Fruit fly (Drosophila melanogaster) whole organism, embryonic: ENCODE data around the gene CG12995.

Experiments
- Asciz ChIP-seq: fragments of 200-800 bp; sonication (Bioruptor generic); optimal IDR thresholded peaks from 2 replicates; lab custom pipeline; 2017; ENCODE audit warnings: missing biosample characterization, mild to moderate bottlenecking, missing genetic modification characterization, missing genetic modification reagents
- CG11504 ChIP-seq: fragments of 200-800 bp; sonication (Bioruptor generic); optimal IDR thresholded peaks from 3 replicates; lab custom pipeline; 2019; ENCODE audit warnings: missing biosample characterization, mild to moderate bottlenecking, missing genetic modification characterization, moderate library complexity
- CG12219 ChIP-seq: fragments of 200-800 bp; sonication (Bioruptor generic); optimal IDR thresholded peaks from 3 replicates; lab custom pipeline; 2018; ENCODE audit warnings: missing biosample characterization, mild to moderate bottlenecking, missing genetic modification characterization
- CG13424 ChIP-seq: fragments of 200-800 bp; sonication (Bioruptor generic); optimal IDR thresholded peaks from 2 replicates; lab custom pipeline; 2019; ENCODE audit warnings: missing biosample characterization, mild to moderate bottlenecking, missing genetic modification characterization, moderate library complexity
- CG17359 ChIP-seq: fragments of 200-800 bp; sonication (Bioruptor generic); optimal IDR thresholded peaks from 3 replicates; lab custom pipeline; 2018; ENCODE audit warnings: missing biosample characterization, mild to moderate bottlenecking, missing genetic modification characterization, moderate library complexity
- CG17829 ChIP-seq: fragments of 200-800 bp; optimal IDR thresholded peaks from 2 replicates; lab custom pipeline; 2019; ENCODE audit warnings: missing biosample characterization, mild to moderate bottlenecking, missing genetic modification characterization, moderate library complexity
- CG18262 ChIP-seq: fragments of 200-800 bp; optimal IDR thresholded peaks from 3 replicates; lab custom pipeline; 2019; ENCODE audit warnings: missing biosample characterization, mild to moderate bottlenecking, missing genetic modification characterization, moderate library complexity
- CG4424 ChIP-seq: fragments of 200-800 bp; sonication (Bioruptor generic); optimal IDR thresholded peaks from 3 replicates; lab custom pipeline; 2016; ENCODE audit warnings: missing biosample characterization, missing genetic modification characterization
- CG6175 ChIP-seq: fragments of 200-800 bp; sonication (Bioruptor generic); IDR thresholded peaks from 3 replicates; pipeline ENCODE4 v1.3.6; 2022; ENCODE audit warnings: missing biosample characterization, missing genetic modification characterization
- CG8359 ChIP-seq: fragments of 200-800 bp; sonication (Bioruptor generic); optimal IDR thresholded peaks from 2 replicates; lab custom pipeline; 2017; ENCODE audit warnings: missing biosample characterization, mild to moderate bottlenecking, missing genetic modification characterization, borderline replicate concordance
- CG9437 ChIP-seq: fragments of 200-800 bp; sonication (Bioruptor generic); optimal IDR thresholded peaks from 2 replicates; lab custom pipeline; 2018; ENCODE audit warnings: missing biosample characterization, mild to moderate bottlenecking, missing genetic modification characterization
- CG9876 ChIP-seq: fragments of 200-800 bp; sonication (Bioruptor generic); optimal IDR thresholded peaks from 2 replicates; lab custom pipeline; 2016; ENCODE audit warnings: missing biosample characterization, missing genetic modification characterization
- CoRest ChIP-seq: fragments of 200-800 bp; sonication (Bioruptor generic); optimal IDR thresholded peaks from 3 replicates; lab custom pipeline; 2018; ENCODE audit warnings: missing biosample characterization, mild to moderate bottlenecking, missing genetic modification characterization, moderate library complexity
- D19A ChIP-seq: fragments of 200-800 bp; optimal IDR thresholded peaks from 3 replicates; lab custom pipeline; 2019; ENCODE audit warnings: missing biosample characterization, mild to moderate bottlenecking, missing genetic modification characterization, moderate library complexity
- Dip3 ChIP-seq: fragments of 200-800 bp; sonication (Bioruptor generic); optimal IDR thresholded peaks from 3 replicates; lab custom pipeline; 2016; ENCODE audit warnings: missing biosample characterization, missing genetic modification characterization
- Eip74EF ChIP-seq, 2 experiments: fragments of 200-800 bp in 1 of 2; fragments of >200 bp in 1 of 2; sonication (Bioruptor generic) in 1 of 2; optimal IDR thresholded peaks; 2 replicates each; lab custom pipeline; 2017 to 2019; ENCODE audit warnings: missing biosample characterization in 2 of 2, missing genetic modification characterization in 2 of 2, mild to moderate bottlenecking in 1 of 2, moderate library complexity in 1 of 2
- Ets65A ChIP-seq: fragments of 200-800 bp; sonication (Bioruptor generic); peaks from one replicate; lab custom pipeline; 2016; ENCODE audit warnings: missing biosample characterization, missing genetic modification characterization
- Gug ChIP-seq: fragments of 200-800 bp; sonication (Bioruptor generic); IDR thresholded peaks from 4 replicates; pipeline ENCODE4 v1.3.6; 2022; ENCODE audit warnings: missing biosample characterization, missing genetic modification characterization
- Kr ChIP-seq: fragments of 200-800 bp; sonication (Bioruptor generic); optimal IDR thresholded peaks from 2 replicates; lab custom pipeline; 2017; ENCODE audit warnings: missing biosample characterization, mild to moderate bottlenecking, missing genetic modification characterization
- NK7.1 ChIP-seq: fragments of 200-800 bp; sonication (Bioruptor generic); optimal IDR thresholded peaks from 3 replicates; lab custom pipeline; 2016; ENCODE audit warnings: missing biosample characterization, missing genetic modification characterization
- Oli ChIP-seq: fragments of 200-800 bp; sonication (Bioruptor generic); optimal IDR thresholded peaks from 2 replicates; lab custom pipeline; 2018; ENCODE audit warnings: missing biosample characterization, mild to moderate bottlenecking, missing genetic modification characterization, moderate library complexity
- Pdp1 ChIP-seq, 2 experiments: fragments of 200-800 bp; sonication (Bioruptor generic); optimal IDR thresholded peaks; 3 replicates each; lab custom pipeline; 2016; ENCODE audit warnings: missing biosample characterization in 2 of 2, missing genetic modification characterization in 2 of 2, mild to moderate bottlenecking in 1 of 2, moderate library complexity in 1 of 2
- Ptx1 ChIP-seq: fragments of 200-800 bp; sonication (Bioruptor generic); IDR thresholded peaks from 2 replicates; pipeline ENCODE4 v1.3.6; 2022; ENCODE audit warnings: missing biosample characterization, missing genetic modification characterization
- Rx ChIP-seq: fragments of 200-800 bp; sonication (Bioruptor generic); IDR thresholded peaks from 2 replicates; pipeline ENCODE4 v1.3.6; 2022; ENCODE audit warnings: missing biosample characterization, missing genetic modification characterization
- Sox102F ChIP-seq: fragments of 200-800 bp; sonication (Bioruptor generic); optimal IDR thresholded peaks from 2 replicates; lab custom pipeline; 2018; ENCODE audit warnings: missing biosample characterization, mild to moderate bottlenecking, missing genetic modification characterization, moderate library complexity
- Xrp1 ChIP-seq: fragments of 200-800 bp; sonication (Bioruptor generic); IDR thresholded peaks from 2 replicates; pipeline ENCODE4 v1.3.6; 2022; ENCODE audit warnings: missing biosample characterization, missing genetic modification characterization
- aop ChIP-seq: fragments of 200-800 bp; sonication (Bioruptor generic); IDR thresholded peaks from 2 replicates; pipeline ENCODE4 v1.3.6; 2022; ENCODE audit warnings: missing biosample characterization, missing genetic modification characterization
- ara ChIP-seq: fragments of 200-800 bp; sonication (Bioruptor generic); IDR thresholded peaks from 2 replicates; pipeline ENCODE4 v1.3.6; 2022; ENCODE audit warnings: missing biosample characterization, missing genetic modification characterization
- cato ChIP-seq: fragments of 200-800 bp; sonication (Bioruptor generic); optimal IDR thresholded peaks from 2 replicates; lab custom pipeline; 2016; ENCODE audit warnings: missing biosample characterization, missing genetic modification characterization, borderline replicate concordance
- dati ChIP-seq: fragments of 200-800 bp; sonication (Bioruptor generic); IDR thresholded peaks from 2 replicates; pipeline ENCODE4 v1.3.6; 2022; ENCODE audit warnings: missing biosample characterization, missing genetic modification characterization
- dpn ChIP-seq, 2 experiments: fragments of 200-800 bp; sonication (Bioruptor generic); optimal IDR thresholded peaks; 3 replicates each; lab custom pipeline; 2016; ENCODE audit warnings: missing biosample characterization in 2 of 2, missing genetic modification characterization in 2 of 2
- dysf ChIP-seq: fragments of 200-800 bp; sonication (Bioruptor generic); IDR thresholded peaks from 3 replicates; pipeline ENCODE4 v1.3.6; 2022; ENCODE audit warnings: missing biosample characterization, missing genetic modification characterization
- fd96Cb ChIP-seq: fragments of 200-800 bp; sonication (Bioruptor generic); optimal IDR thresholded peaks from 2 replicates; lab custom pipeline; 2018; ENCODE audit warnings: missing biosample characterization, mild to moderate bottlenecking, missing genetic modification characterization, moderate library complexity
- ftz-f1 ChIP-seq: fragments of 200-800 bp; sonication (Bioruptor generic); optimal IDR thresholded peaks from 2 replicates; lab custom pipeline; 2016; ENCODE audit warnings: missing biosample characterization, missing genetic modification characterization
- gem ChIP-seq: fragments of 200-800 bp; sonication (Bioruptor generic); optimal IDR thresholded peaks from 2 replicates; lab custom pipeline; 2019; ENCODE audit warnings: missing biosample characterization, mild to moderate bottlenecking, missing genetic modification characterization, moderate library complexity
- hb ChIP-seq: fragments of 200-800 bp; sonication (Bioruptor generic); IDR thresholded peaks from 3 replicates; pipeline ENCODE4 v1.3.6; 2022; ENCODE audit warnings: missing biosample characterization, missing genetic modification characterization; ENCODE audit not compliant: partially characterized antibody
- lola ChIP-seq, 3 experiments: fragments of >200 bp in 2 of 3; fragments of 200-800 bp in 1 of 3; sonication (Bioruptor generic) in 1 of 3; optimal IDR thresholded peaks; 2 replicates each; lab custom pipeline; 2017 to 2019; ENCODE audit warnings: missing biosample characterization in 3 of 3, missing genetic modification characterization in 3 of 3, mild to moderate bottlenecking in 1 of 3, moderate library complexity in 1 of 3
- nom ChIP-seq: fragments of 200-800 bp; sonication (Bioruptor generic); optimal IDR thresholded peaks from 2 replicates; lab custom pipeline; 2017; ENCODE audit warnings: missing biosample characterization, missing genetic modification characterization, mild to moderate bottlenecking, moderate library complexity, missing genetic modification reagents
- ro ChIP-seq: fragments of 200-800 bp; sonication (Bioruptor generic); IDR thresholded peaks from 2 replicates; pipeline ENCODE4 v1.3.6; 2022; ENCODE audit warnings: missing biosample characterization, missing genetic modification characterization
- sc ChIP-seq, 3 experiments: fragments of >200 bp in 2 of 3; fragments of 200-800 bp in 1 of 3; sonication (Bioruptor generic) in 1 of 3; optimal IDR thresholded peaks; 2 replicates in 2 of 3; 3 replicates in 1 of 3; lab custom pipeline; 2017; ENCODE audit warnings: mild to moderate bottlenecking in 1 of 3, missing biosample characterization in 1 of 3, missing genetic modification characterization in 1 of 3, missing genetic modification reagents in 1 of 3
- schlank ChIP-seq: fragments of 200-800 bp; sonication (Bioruptor generic); optimal IDR thresholded peaks from 2 replicates; lab custom pipeline; 2018; ENCODE audit warnings: missing biosample characterization, mild to moderate bottlenecking, missing genetic modification characterization
- sens ChIP-seq: fragments of 200-800 bp; sonication (Bioruptor generic); peaks from one replicate; lab custom pipeline; 2016; ENCODE audit warnings: missing biosample characterization, missing genetic modification characterization
- stc ChIP-seq: fragments of 200-800 bp; sonication (Bioruptor generic); IDR thresholded peaks from 2 replicates; pipeline ENCODE4 v1.3.6; 2022; ENCODE audit warnings: missing biosample characterization, missing genetic modification characterization
- tio ChIP-seq: fragments of 200-800 bp; sonication (Bioruptor generic); optimal IDR thresholded peaks from 2 replicates; lab custom pipeline; 2017; ENCODE audit warnings: missing biosample characterization, missing genetic modification characterization, inconsistent platforms
- tll ChIP-seq, 2 experiments: fragments of 200-800 bp in 1 of 2; fragments of >200 bp in 1 of 2; sonication (Bioruptor generic) in 1 of 2; optimal IDR thresholded peaks; 2 replicates each; lab custom pipeline; 2017 to 2019; ENCODE audit warnings: missing biosample characterization in 2 of 2, missing genetic modification characterization in 2 of 2, mild to moderate bottlenecking in 1 of 2, moderate library complexity in 1 of 2
- zen ChIP-seq: fragments of 200-800 bp; sonication (Bioruptor generic); optimal IDR thresholded peaks from 3 replicates; lab custom pipeline; 2018; ENCODE audit warnings: missing biosample characterization, mild to moderate bottlenecking, missing genetic modification characterization, moderate library complexity

Gene CG12995

dm6 chrX:17237421-17237820, 27.6 kb upstream of the CG12995 start (continued):
- no peak for TF ChIP-seq hb (GFP tag; lab: Robert Waterston, UW)
- TF ChIP-seq Pdp1 (GFP tag; optimal IDR thresholded peaks at IDR 0.05; lab: Kevin White, UChicago) = no peak
- TF ChIP-seq aop (GFP tag; lab: Robert Waterston, UW) = no peak
- TF ChIP-seq gem (tag; lab: Kevin White, UChicago) = peak; percentile 67
- TF ChIP-seq CG17829 (tag; lab: Kevin White, UChicago) = peak; percentile 10
- no peak for TF ChIP-seq ara (GFP tag; lab: Robert Waterston, UW)
- peak; percentile 23; the same call in 1 of the 2 replicates for TF ChIP-seq Ptx1 (GFP tag; lab: Robert Waterston, UW)
- TF ChIP-seq CG18262 (tag; lab: Kevin White, UChicago) = peak; percentile 41
- no peak for TF ChIP-seq Gug (GFP tag; lab: Robert Waterston, UW)
- TF ChIP-seq Xrp1 (GFP tag; lab: Robert Waterston, UW) = peak; percentile 50
- no peak for TF ChIP-seq NK7.1 (GFP tag; lab: Kevin White, UChicago)
- TF ChIP-seq Eip74EF (GFP tag; optimal IDR thresholded peaks at IDR 0.05; lab: Kevin White, UChicago) = peak in 1 of 2 experiments; percentile 21
- no peak for TF ChIP-seq tio
- TF ChIP-seq Kr = no peak
- TF ChIP-seq Sox102F (GFP tag; lab: Kevin White, UChicago) = peak; percentile 68
- TF ChIP-seq schlank (tag; lab: Kevin White, UChicago) = no peak
- TF ChIP-seq tll (GFP tag; optimal IDR thresholded peaks at IDR 0.05; lab: Kevin White, UChicago) = no peak
- no peak for TF ChIP-seq ro
- peak; percentile 20 for TF ChIP-seq D19A (tag; lab: Kevin White, UChicago)
- peak; percentile 13 for TF ChIP-seq Asciz
- TF ChIP-seq CoRest = peak; percentile 21
- TF ChIP-seq CG4424 (GFP tag; lab: Kevin White, UChicago) = peak; percentile 22
- TF ChIP-seq cato (GFP tag; lab: Kevin White, UChicago) = no peak
- TF ChIP-seq CG9437 (GFP tag; lab: Kevin White, UChicago) = peak; percentile 9
- TF ChIP-seq Rx (GFP tag; lab: Robert Waterston, UW) = no peak
- TF ChIP-seq sens (GFP tag; lab: Kevin White, UChicago) = peak; percentile 58
- no peak for TF ChIP-seq dpn (GFP tag; optimal IDR thresholded peaks at IDR 0.05; lab: Kevin White, UChicago)
- no peak for TF ChIP-seq Dip3
- no peak for TF ChIP-seq CG9876 (GFP tag; lab: Kevin White, UChicago)
- TF ChIP-seq fd96Cb (tag; lab: Kevin White, UChicago) = peak; percentile 30
- peak; percentile 49 for TF ChIP-seq CG17359 (tag; lab: Kevin White, UChicago)
- 0 out of 2 replicates have a peak, but pooled peaks have one; percentile 24 for TF ChIP-seq stc (GFP tag; lab: Robert Waterston, UW)
- TF ChIP-seq CG8359 (GFP tag; lab: Kevin White, UChicago) = no peak
- peak; percentile 41 for TF ChIP-seq Ets65A
- TF ChIP-seq dati = no peak
- TF ChIP-seq dysf (GFP tag; lab: Robert Waterston, UW) = 0 out of 3 replicates have a peak, but pooled peaks have one; percentile 5
- peak; percentile 17 for TF ChIP-seq zen (tag; lab: Kevin White, UChicago)
- peak; percentile 47 for TF ChIP-seq Oli
- peak in 1 of 3 experiments; percentile 26 for TF ChIP-seq lola (GFP tag; optimal IDR thresholded peaks at IDR 0.05; lab: Kevin White, UChicago)
- TF ChIP-seq CG12219 = no peak
- no peak for TF ChIP-seq ftz-f1 (GFP tag; lab: Kevin White, UChicago)
- TF ChIP-seq CG11504 (tag; lab: Kevin White, UChicago) = peak; percentile 68
- TF ChIP-seq CG6175 (GFP tag; lab: Robert Waterston, UW) = no peak
- peak; percentile 4 for TF ChIP-seq nom (GFP tag; lab: Kevin White, UChicago)
- TF ChIP-seq sc (optimal IDR thresholded peaks at IDR 0.05; lab: Kevin White, UChicago) = no peak
- TF ChIP-seq sc (GFP tag; optimal IDR thresholded peaks at IDR 0.05; lab: Kevin White, UChicago) = no peak
- TF ChIP-seq CG13424 = peak; percentile 20
- TF ChIP-seq, all 482 proteins: peak for 57
